Worm (Caenorhabditis elegans) whole organism, L1 larva: ENCODE results near the gene F47B7.3.

Experiments
- alr-1 ChIP-seq: fragments of 200-800 bp; sonication (Bioruptor generic); optimal IDR thresholded peaks from 2 replicates; lab custom pipeline; 2018; ENCODE audit warnings: borderline replicate concordance, mild to moderate bottlenecking, missing genetic modification characterization, missing compliant biosample characterization
- aly-2 ChIP-seq: fragments of 150-350 bp; optimal IDR thresholded peaks from 2 replicates; lab custom pipeline; 2014; ENCODE audit warnings: missing biosample characterization, missing genetic modification characterization
- dpl-1 ChIP-seq, 3 experiments: fragments of 150-350 bp in 2 of 3; sonication (generic microtip) in 1 of 3; optimal IDR thresholded peaks; 2 replicates each; lab custom pipeline; 2014 to 2017; ENCODE audit warnings: missing biosample characterization in 3 of 3, missing genetic modification characterization in 3 of 3, missing genetic modification reagents in 3 of 3
- elt-2 ChIP-seq: sonication (generic microtip); optimal IDR thresholded peaks from 2 replicates; lab custom pipeline; 2016; ENCODE audit warnings: missing genetic modification characterization, mild to moderate bottlenecking, inconsistent platforms, missing compliant biosample characterization, missing genetic modification reagents
- lin-13 ChIP-seq: fragments of 150-350 bp; optimal IDR thresholded peaks from 2 replicates; lab custom pipeline; 2014; ENCODE audit warnings: missing biosample characterization, missing genetic modification reagents, missing genetic modification characterization
- mep-1 ChIP-seq: fragments of 150-350 bp; optimal IDR thresholded peaks from 2 replicates; lab custom pipeline; 2014; ENCODE audit warnings: missing biosample characterization, missing genetic modification characterization
- nhr-11 ChIP-seq: fragments of 150-350 bp; optimal IDR thresholded peaks from 2 replicates; lab custom pipeline; 2014; ENCODE audit warnings: missing biosample characterization, missing genetic modification characterization
- nhr-237 ChIP-seq: fragments of 150-350 bp; optimal IDR thresholded peaks from 2 replicates; lab custom pipeline; 2014; ENCODE audit warnings: missing biosample characterization, missing genetic modification characterization
- pqm-1 ChIP-seq: sonication (generic microtip); optimal IDR thresholded peaks from 3 replicates; lab custom pipeline; 2017; ENCODE audit warnings: missing biosample characterization, missing genetic modification characterization
- skn-1 ChIP-seq: fragments of 150-350 bp; optimal IDR thresholded peaks from 2 replicates; lab custom pipeline; 2014; ENCODE audit warnings: missing biosample characterization, missing genetic modification characterization
- snpc-4 ChIP-seq: fragments of 150-350 bp; optimal IDR thresholded peaks from 2 replicates; lab custom pipeline; 2014; ENCODE audit warnings: missing biosample characterization, missing genetic modification characterization
- snu-23 ChIP-seq: sonication (generic microtip); optimal IDR thresholded peaks from 2 replicates; lab custom pipeline; 2016; ENCODE audit warnings: missing genetic modification characterization, missing compliant biosample characterization
- sox-4 ChIP-seq: sonication (generic microtip); optimal IDR thresholded peaks from 2 replicates; lab custom pipeline; 2016; ENCODE audit warnings: missing genetic modification characterization, missing compliant biosample characterization
- unc-62 ChIP-seq: fragments of 150-350 bp; optimal IDR thresholded peaks from 2 replicates; lab custom pipeline; 2014; ENCODE audit warnings: missing biosample characterization, missing genetic modification reagents, missing genetic modification characterization

DNA sequence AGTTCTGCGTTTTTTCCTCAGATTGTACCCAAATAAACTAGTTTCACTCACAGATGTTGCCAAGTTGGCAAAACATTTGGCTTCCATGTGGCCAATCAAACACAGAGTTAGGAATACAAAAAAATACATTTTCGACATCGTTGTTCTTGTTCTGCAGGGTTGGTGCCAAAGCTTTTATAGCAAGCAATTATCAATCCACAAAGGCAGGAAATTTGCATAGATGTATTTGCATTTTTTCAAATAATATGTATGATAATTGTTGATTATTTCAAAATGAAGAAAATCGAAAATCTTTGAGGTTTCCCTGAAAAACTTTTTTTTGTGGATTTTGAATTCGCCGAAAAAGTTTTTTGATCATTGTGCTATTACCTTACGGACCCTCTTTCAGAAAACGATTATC, 1.8 kb downstream of the F47B7.3 start, which contains the start of gene T14G12.11:
- TF ChIP-seq aly-2 (tag; lab: Kevin White, UChicago) (no peak), snpc-4 (tag; lab: Kevin White, UChicago) (no peak), elt-2 (no peak), lin-13 (GFP tag; lab: Kevin White, UChicago) (no peak), snu-23 (GFP tag; lab: Kevin White, UChicago) (no peak), nhr-11 (no peak), skn-1 (tag; lab: Kevin White, UChicago) (no peak), nhr-237 (tag; lab: Kevin White, UChicago) (no peak), dpl-1 (GFP tag; optimal IDR thresholded peaks at IDR 0.05; lab: Kevin White, UChicago) (no peak), sox-4 (tag; lab: Kevin White, UChicago) (no peak), alr-1 (tag; lab: Kevin White, UChicago) (no peak), pqm-1 (tag; lab: Kevin White, UChicago) (no peak), mep-1 (tag; lab: Kevin White, UChicago) (no peak), unc-62 (GFP tag; lab: Kevin White, UChicago) (no peak)
